Fruit fly (Drosophila melanogaster): ENCODE measurements around the gene msd5.

Gene msd5

DNA sequence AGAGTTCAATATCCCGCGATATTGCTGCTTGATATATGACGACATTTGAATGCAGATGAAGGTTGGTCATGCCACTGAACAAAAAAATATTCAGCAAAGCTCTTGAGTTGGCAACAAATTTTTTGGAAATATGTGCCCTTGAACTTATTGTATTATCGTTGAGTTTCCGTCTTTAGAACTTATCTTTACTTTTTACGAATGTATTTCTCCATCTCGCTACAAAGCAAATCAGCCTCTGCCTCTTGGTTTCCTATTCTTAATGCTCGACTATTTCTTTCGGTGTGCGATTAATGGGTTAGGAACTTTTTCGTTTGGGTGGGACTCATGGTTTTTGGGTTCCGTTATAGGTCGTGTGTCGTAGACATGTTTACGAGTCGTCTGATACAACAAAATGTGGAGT lies 9.8 kb downstream of the msd5 start (continued):
- TF ChIP-seq sr (GFP tag; IDR thresholded peaks at IDR 0.05), result no peak
- TF ChIP-seq CG12071 (GFP tag; optimal IDR thresholded peaks at IDR 0.05), result peak; percentile 13
- TF ChIP-seq CG3838 (GFP tag; optimal IDR thresholded peaks at IDR 0.05), result peak; percentile 18
- peak; percentile 81 for TF ChIP-seq CG11504 (tag; optimal IDR thresholded peaks at IDR 0.05)
- TF ChIP-seq hth (optimal IDR thresholded peaks at IDR 0.05), result no peak
- TF ChIP-seq run (tag; optimal IDR thresholded peaks at IDR 0.05), result no peak
- no peak for TF ChIP-seq eve (GFP tag; optimal IDR thresholded peaks at IDR 0.05)
- TF ChIP-seq CG4360 (GFP tag; IDR thresholded peaks at IDR 0.05), result 0 out of 2 replicates have a peak, but pooled peaks have one; percentile 4
- peak; percentile 65 for TF ChIP-seq gcm (GFP tag; optimal IDR thresholded peaks at IDR 0.05)
- TF ChIP-seq CG12391 (tag; optimal IDR thresholded peaks at IDR 0.05), result peak; percentile 80
- TF ChIP-seq ssp (GFP tag; IDR thresholded peaks at IDR 0.05), result peak; percentile 59
- peak; percentile 14 for TF ChIP-seq Ets97D (GFP tag; optimal IDR thresholded peaks at IDR 0.05)
- no peak for TF ChIP-seq sna (GFP tag; IDR thresholded peaks at IDR 0.05; ENCODE audit: partially characterized antibody)
- peak; percentile 72 for TF ChIP-seq jumu (GFP tag; optimal IDR thresholded peaks at IDR 0.05)
- peak; percentile 76 for TF ChIP-seq vvl (GFP tag; IDR thresholded peaks at IDR 0.05)
- TF ChIP-seq CG30403 (GFP tag; optimal IDR thresholded peaks at IDR 0.05), result peak; percentile 68
- no peak for TF ChIP-seq stwl (tag; optimal IDR thresholded peaks at IDR 0.05)
- peak; percentile 32 for TF ChIP-seq Meics (GFP tag; optimal IDR thresholded peaks at IDR 0.05)
- no peak for TF ChIP-seq disco-r (GFP tag; optimal IDR thresholded peaks at IDR 0.05)
- TF ChIP-seq scrt (GFP tag; optimal IDR thresholded peaks at IDR 0.05), result peak; percentile 21
- peak; percentile 10 for TF ChIP-seq CG4328 (GFP tag; optimal IDR thresholded peaks at IDR 0.05)
- TF ChIP-seq chn (GFP tag; optimal IDR thresholded peaks at IDR 0.05), result peak; percentile 71
- TF ChIP-seq zfh1 (GFP tag; IDR thresholded peaks at IDR 0.05), result peak; percentile 59; the same call in 1 of the 3 replicates
- TF ChIP-seq CG9437 (GFP tag; optimal IDR thresholded peaks at IDR 0.05), result peak; percentile 60
- TF ChIP-seq CG17912 (GFP tag; optimal IDR thresholded peaks at IDR 0.05), result no peak
- no peak for TF ChIP-seq cad (GFP tag; optimal IDR thresholded peaks at IDR 0.05)
- peak; percentile 84 for TF ChIP-seq CG14710 (tag; optimal IDR thresholded peaks at IDR 0.05)
- TF ChIP-seq CG13775 (GFP tag; optimal IDR thresholded peaks at IDR 0.05), result peak; percentile 53
- TF ChIP-seq CG1832 (GFP tag; optimal IDR thresholded peaks at IDR 0.05), result no peak
- peak; percentile 64 for TF ChIP-seq pnt (GFP tag; optimal IDR thresholded peaks at IDR 0.05)
- TF ChIP-seq CG8388 (GFP tag; optimal IDR thresholded peaks at IDR 0.05), result peak; percentile 80
- TF ChIP-seq peb (GFP tag; IDR thresholded peaks at IDR 0.05), result peak; percentile 68
- no peak for TF ChIP-seq CG6791 (GFP tag; IDR thresholded peaks at IDR 0.05; ENCODE audit: partially characterized antibody)
- peak; percentile 51; the same call in 1 of the 2 replicates for TF ChIP-seq stc (GFP tag; IDR thresholded peaks at IDR 0.05)
- TF ChIP-seq pan (optimal IDR thresholded peaks at IDR 0.05), result no peak
- peak in 1 of 2 experiments; percentile 50 for TF ChIP-seq pan (GFP tag; optimal IDR thresholded peaks at IDR 0.05 in 1 of 2, IDR thresholded peaks at IDR 0.05 in 1 of 2)
- peak; percentile 88 for TF ChIP-seq dmrt11E (tag; optimal IDR thresholded peaks at IDR 0.05)
- TF ChIP-seq lola (GFP tag; optimal IDR thresholded peaks at IDR 0.05), result peak in 1 of 3 experiments; percentile 93
- no peak for TF ChIP-seq D (optimal IDR thresholded peaks at IDR 0.05)
- peak; percentile 65 for TF ChIP-seq D (GFP tag; optimal IDR thresholded peaks at IDR 0.05)
- TF ChIP-seq hkb (optimal IDR thresholded peaks at IDR 0.05), result no peak
- peak; percentile 71 for TF ChIP-seq hkb (GFP tag; IDR thresholded peaks at IDR 0.05)
- peak; percentile 71 for TF ChIP-seq croc (GFP tag; conservative IDR thresholded peaks at IDR 0.05)
- TF ChIP-seq chinmo (GFP tag; IDR thresholded peaks at IDR 0.05; ENCODE audit: partially characterized antibody), result no peak
- TF ChIP-seq C15 (GFP tag; IDR thresholded peaks at IDR 0.05), result no peak
- no peak for TF ChIP-seq B-H2 (GFP tag; optimal IDR thresholded peaks at IDR 0.05)
- TF ChIP-seq Mad (GFP tag; optimal IDR thresholded peaks at IDR 0.05), result peak; percentile 40
- TF ChIP-seq tx (GFP tag; optimal IDR thresholded peaks at IDR 0.05), result peak; percentile 56
- no peak for TF ChIP-seq jing (GFP tag; optimal IDR thresholded peaks at IDR 0.05)
- TF ChIP-seq grn (GFP tag; optimal IDR thresholded peaks at IDR 0.05), result peak; percentile 4
- TF ChIP-seq Oaz (GFP tag; IDR thresholded peaks at IDR 0.05), result no peak
- no peak for TF ChIP-seq CG17612 (GFP tag; IDR thresholded peaks at IDR 0.05)

Data from whole organism, embryonic.